Worm (Caenorhabditis elegans): ENCODE data around the gene tir-1.

DNA sequence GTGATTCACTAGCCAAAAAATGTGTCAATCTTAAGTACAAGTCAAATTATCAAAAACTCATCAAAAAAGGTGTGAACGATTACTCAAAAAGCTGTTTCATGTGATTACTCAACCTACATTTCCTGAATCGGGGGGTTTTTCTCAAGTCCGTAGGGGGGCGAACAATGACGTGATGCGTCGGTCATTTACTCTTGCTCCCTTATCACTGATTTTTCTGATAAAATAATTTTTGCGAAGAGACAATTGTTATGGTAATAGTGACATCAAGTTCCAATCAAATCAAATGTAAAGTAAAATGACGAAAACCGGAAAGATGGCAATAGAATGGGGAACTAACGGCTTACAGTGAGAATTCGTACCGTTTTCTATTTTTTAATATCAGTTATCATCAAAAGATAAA lies 7.5 kb downstream of the tir-1 start:
- TF ChIP-seq aly-1 (tag; optimal IDR thresholded peaks at IDR 0.05) (no peak), sea-1 (GFP tag; conservative IDR thresholded peaks at IDR 0.05) (no peak), hnd-1 (tag; optimal IDR thresholded peaks at IDR 0.05) (no peak)

Measured in whole organism, early embryonic.